Worm (Caenorhabditis elegans) whole organism, midembryonic: ENCODE results near the gene K06A9.3.

Source experiments
- T22C8.4 ChIP-seq: fragments of 200-800 bp; sonication (Bioruptor generic); IDR thresholded peaks from 2 replicates; pipeline ENCODE4 v1.3.6; 2022; ENCODE audit warnings: missing genetic modification characterization, missing compliant biosample characterization
- cog-1 ChIP-seq: sonication (generic microtip); optimal IDR thresholded peaks from 2 replicates; lab custom pipeline; 2016; ENCODE audit warnings: missing genetic modification characterization, missing compliant biosample characterization
- flt-1 ChIP-seq: fragments of 200-800 bp; sonication (Bioruptor generic); IDR thresholded peaks from 2 replicates; pipeline ENCODE4 v1.3.6; 2022; ENCODE audit warnings: missing genetic modification characterization, missing compliant biosample characterization
- klf-2 ChIP-seq: fragments of 200-800 bp; sonication (Bioruptor generic); conservative IDR thresholded peaks from 2 replicates; pipeline ENCODE4 v1.3.6; 2022; ENCODE audit warnings: missing genetic modification reagents, missing genetic modification characterization, missing compliant biosample characterization
- med-1 ChIP-seq: sonication (generic microtip); optimal IDR thresholded peaks from 2 replicates; lab custom pipeline; 2017; ENCODE audit warnings: missing genetic modification characterization, mild to moderate bottlenecking, missing compliant biosample characterization, antibody characterized with exemption, missing genetic modification reagents; ENCODE audit not compliant: insufficient read depth
- ref-1 ChIP-seq: fragments of 200-800 bp; sonication (Bioruptor generic); conservative IDR thresholded peaks from 2 replicates; pipeline ENCODE4 v1.3.6; 2022; ENCODE audit warnings: missing genetic modification reagents, missing genetic modification characterization, missing compliant biosample characterization
- tab-1 ChIP-seq: fragments of 200-800 bp; sonication (Bioruptor generic); IDR thresholded peaks from 2 replicates; pipeline ENCODE4 v1.3.6; 2022; ENCODE audit warnings: missing genetic modification characterization, missing compliant biosample characterization
- ztf-29 ChIP-seq: fragments of 200-800 bp; sonication (Bioruptor generic); IDR thresholded peaks from 2 replicates; pipeline ENCODE4 v1.3.6; 2022; ENCODE audit warnings: missing genetic modification reagents, missing genetic modification characterization, missing compliant biosample characterization

ce11 chrX:1501752-1502151 is 33.4 kb downstream of the K06A9.3 start, which contains the start of gene F09E10.7:
- TF ChIP-seq ztf-29 (GFP tag; lab: Robert Waterston, UW) (no peak), flt-1 (no peak), ref-1 (GFP tag; lab: Robert Waterston, UW) (no peak), cog-1 (tag; lab: Kevin White, UChicago) (no peak), med-1 (GFP tag; lab: Kevin White, UChicago) (no peak), klf-2 (no peak), tab-1 (GFP tag; lab: Robert Waterston, UW) (no peak), T22C8.4 (GFP tag; lab: Robert Waterston, UW) (no peak)
